Fruit fly (Drosophila melanogaster) S2 (cell line): ENCODE results near the gene CG46513.
"Not testable (repeated sequence)": the region's sequence is repeated elsewhere in the genome, so short reads cannot be mapped to it uniquely, and the experiment has no call there.

ENCODE experiments used
- CG8478 ChIP-seq: fragments of >200 bp; optimal IDR thresholded peaks from 2 replicates; lab custom pipeline; 2018
- CTCF ChIP-seq, 2 experiments: fragments of >200 bp; optimal IDR thresholded peaks; 2 replicates each; lab custom pipeline; 2018

CG46513 gene

dm6 chrX:22231270-22231669 is 39.2 kb downstream of the CG46513 start, which contains the start of gene CG46519:
CG46519 (plus strand) TSS chrX:22231570.
- not testable (repeated sequence) for TF ChIP-seq CG8478 (lab: Kevin White, UChicago); CTCF (optimal IDR thresholded peaks at IDR 0.05; lab: Kevin White, UChicago)

dm6 chrX:22236265-22236664 is 44.2 kb downstream of the CG46513 start, which contains the start of gene CG46520:
CG46520 (plus strand) TSS chrX:22236565.
- TF ChIP-seq CG8478 (lab: Kevin White, UChicago); CTCF (optimal IDR thresholded peaks at IDR 0.05; lab: Kevin White, UChicago): not testable (repeated sequence)

DNA sequence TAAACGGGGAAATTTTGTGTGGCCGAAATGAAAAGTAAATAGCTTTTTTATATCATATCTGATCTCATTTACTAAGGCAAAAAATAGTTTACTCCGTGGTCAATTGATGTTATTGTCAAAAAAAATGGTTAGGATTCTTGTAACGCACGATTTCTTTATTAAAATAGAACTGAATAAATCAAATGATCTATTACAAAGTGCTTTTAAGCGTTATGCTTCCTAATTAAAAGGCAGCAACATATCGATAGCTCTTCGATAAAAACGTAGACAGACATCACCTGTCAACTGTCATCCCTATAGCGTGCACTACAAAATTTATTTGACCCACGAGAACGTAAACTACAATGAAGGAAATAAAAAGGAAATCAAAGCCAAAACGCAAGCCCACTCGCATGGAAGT is 49.2 kb downstream of the CG46513 start, which contains the start of gene CG46521:
CG46521 (plus strand) TSS at position 301 of the 400 bp plus-strand sequence.
- TF ChIP-seq CTCF (optimal IDR thresholded peaks at IDR 0.05; lab: Kevin White, UChicago); CG8478 (lab: Kevin White, UChicago): not testable (repeated sequence)
